Worm (Caenorhabditis elegans) whole organism, L1 larva: ENCODE data around the gene F21D12.2.

ENCODE experiments used
- C04F5.9 ChIP-seq: sonication (generic microtip); optimal IDR thresholded peaks from 2 replicates; lab custom pipeline; 2016; ENCODE audit warnings: missing genetic modification characterization, missing compliant biosample characterization
- C16A3.4 ChIP-seq: fragments of 150-350 bp; optimal IDR thresholded peaks from 2 replicates; lab custom pipeline; 2014; ENCODE audit warnings: missing biosample characterization, missing genetic modification characterization
- C34B4.2 ChIP-seq: sonication (generic microtip); optimal IDR thresholded peaks from 2 replicates; lab custom pipeline; 2017; ENCODE audit warnings: mild to moderate bottlenecking, missing genetic modification characterization, missing compliant biosample characterization
- F16B12.6 ChIP-seq: fragments of 150-350 bp; optimal IDR thresholded peaks from 2 replicates; lab custom pipeline; 2014; ENCODE audit warnings: missing biosample characterization, missing genetic modification characterization
- aha-1 ChIP-seq: fragments of 150-350 bp; optimal IDR thresholded peaks from 2 replicates; lab custom pipeline; 2014; ENCODE audit warnings: missing biosample characterization, missing genetic modification characterization
- aly-2 ChIP-seq: fragments of 150-350 bp; optimal IDR thresholded peaks from 2 replicates; lab custom pipeline; 2014; ENCODE audit warnings: missing biosample characterization, missing genetic modification characterization
- blmp-1 ChIP-seq: fragments of 150-350 bp; optimal IDR thresholded peaks from 2 replicates; lab custom pipeline; 2014; ENCODE audit warnings: missing biosample characterization, missing genetic modification characterization
- ceh-8 ChIP-seq: fragments of 200-800 bp; sonication (Bioruptor generic); optimal IDR thresholded peaks from 2 replicates; lab custom pipeline; 2018; ENCODE audit warnings: mild to moderate bottlenecking, missing genetic modification characterization, moderate library complexity, missing compliant biosample characterization
- ceh-82 ChIP-seq, 3 experiments: fragments of 150-350 bp in 1 of 3; sonication (generic microtip) in 2 of 3; optimal IDR thresholded peaks; 2 replicates each; lab custom pipeline; 2014 to 2017; ENCODE audit warnings: missing biosample characterization in 3 of 3, missing genetic modification characterization in 3 of 3
- ceh-88 ChIP-seq: fragments of 200-800 bp; sonication (Bioruptor generic); IDR thresholded peaks from 2 replicates; pipeline ENCODE4 v1.3.6; 2022; ENCODE audit warnings: missing genetic modification characterization, missing compliant biosample characterization
- ceh-90 ChIP-seq: sonication (generic microtip); optimal IDR thresholded peaks from 2 replicates; lab custom pipeline; 2016; ENCODE audit warnings: missing genetic modification characterization, missing compliant biosample characterization
- ces-1 ChIP-seq: fragments of 150-350 bp; optimal IDR thresholded peaks from 2 replicates; lab custom pipeline; 2014; ENCODE audit warnings: missing biosample characterization, missing genetic modification reagents, missing genetic modification characterization
- dpl-1 ChIP-seq, 3 experiments: fragments of 150-350 bp in 2 of 3; sonication (generic microtip) in 1 of 3; optimal IDR thresholded peaks; 2 replicates each; lab custom pipeline; 2014 to 2017; ENCODE audit warnings: missing biosample characterization in 3 of 3, missing genetic modification characterization in 3 of 3, missing genetic modification reagents in 3 of 3
- dsc-1 ChIP-seq: sonication (generic microtip); optimal IDR thresholded peaks from 2 replicates; lab custom pipeline; 2016; ENCODE audit warnings: mild to moderate bottlenecking, missing genetic modification characterization, missing compliant biosample characterization
- efl-1 ChIP-seq, 4 experiments: fragments of 150-350 bp; optimal IDR thresholded peaks in 3 of 4; peaks in 1 of 4; 1 replicate in 1 of 4; 2 replicates in 3 of 4; lab custom pipeline; 2014; ENCODE audit warnings: missing biosample characterization in 2 of 4, missing genetic modification characterization in 2 of 4, missing genetic modification reagents in 2 of 4
- efl-3 ChIP-seq: fragments of 200-800 bp; sonication (Bioruptor generic); optimal IDR thresholded peaks from 2 replicates; lab custom pipeline; 2018; ENCODE audit warnings: mild to moderate bottlenecking, missing genetic modification characterization, missing compliant biosample characterization
- egl-27 ChIP-seq, 2 experiments: fragments of 150-350 bp in 1 of 2; sonication (generic microtip); optimal IDR thresholded peaks; 3 replicates each; lab custom pipeline; 2017 to 2018; ENCODE audit warnings: missing biosample characterization in 2 of 2, missing genetic modification characterization in 2 of 2, missing genetic modification reagents in 2 of 2
- elt-2 ChIP-seq: sonication (generic microtip); optimal IDR thresholded peaks from 2 replicates; lab custom pipeline; 2016; ENCODE audit warnings: missing genetic modification characterization, mild to moderate bottlenecking, inconsistent platforms, missing compliant biosample characterization, missing genetic modification reagents
- hlh-17 ChIP-seq: fragments of 200-800 bp; sonication (Bioruptor generic); optimal IDR thresholded peaks from 2 replicates; lab custom pipeline; 2018; ENCODE audit warnings: missing genetic modification characterization, mild to moderate bottlenecking, missing compliant biosample characterization, moderate library complexity, borderline replicate concordance
- hlh-4 ChIP-seq: sonication (generic microtip); optimal IDR thresholded peaks from 2 replicates; lab custom pipeline; 2016; ENCODE audit warnings: mild to moderate bottlenecking, missing genetic modification characterization, missing compliant biosample characterization
- hpl-2 ChIP-seq: fragments of 150-350 bp; optimal IDR thresholded peaks from 2 replicates; lab custom pipeline; 2014; ENCODE audit warnings: missing biosample characterization, missing genetic modification reagents, missing genetic modification characterization
- isw-1 ChIP-seq: fragments of 200-800 bp; sonication (Bioruptor generic); IDR thresholded peaks from 2 replicates; pipeline ENCODE4 v1.3.6; 2022; ENCODE audit warnings: missing genetic modification characterization, missing compliant biosample characterization
- lin-13 ChIP-seq: fragments of 150-350 bp; optimal IDR thresholded peaks from 2 replicates; lab custom pipeline; 2014; ENCODE audit warnings: missing biosample characterization, missing genetic modification reagents, missing genetic modification characterization
- lin-14 ChIP-seq: fragments of 200-800 bp; sonication (Bioruptor generic); optimal IDR thresholded peaks from 2 replicates; lab custom pipeline; 2018; ENCODE audit warnings: mild to moderate bottlenecking, missing genetic modification characterization, moderate library complexity, missing compliant biosample characterization
- lin-35 ChIP-seq, 2 experiments: fragments of 150-350 bp; optimal IDR thresholded peaks; 2 replicates each; lab custom pipeline; 2014; ENCODE audit warnings: missing biosample characterization in 2 of 2, missing genetic modification characterization in 2 of 2, missing genetic modification reagents in 2 of 2
- lsy-2 ChIP-seq, 2 experiments: fragments of 150-350 bp; optimal IDR thresholded peaks; 2 replicates each; lab custom pipeline; 2014; ENCODE audit warnings: missing biosample characterization in 2 of 2, missing genetic modification characterization in 2 of 2
- mab-9 ChIP-seq: fragments of 200-800 bp; sonication (Bioruptor generic); IDR thresholded peaks from 2 replicates; pipeline ENCODE4 v1.3.6; 2022; ENCODE audit warnings: missing genetic modification reagents, missing genetic modification characterization, missing compliant biosample characterization
- mef-2 ChIP-seq: fragments of 150-350 bp; optimal IDR thresholded peaks from 2 replicates; lab custom pipeline; 2014; ENCODE audit warnings: missing biosample characterization, missing genetic modification characterization
- mep-1 ChIP-seq: fragments of 150-350 bp; optimal IDR thresholded peaks from 2 replicates; lab custom pipeline; 2014; ENCODE audit warnings: missing biosample characterization, missing genetic modification characterization
- nhr-11 ChIP-seq: fragments of 150-350 bp; optimal IDR thresholded peaks from 2 replicates; lab custom pipeline; 2014; ENCODE audit warnings: missing biosample characterization, missing genetic modification characterization
- nhr-12 ChIP-seq: sonication (generic microtip); optimal IDR thresholded peaks from 2 replicates; lab custom pipeline; 2017; ENCODE audit warnings: missing biosample characterization, missing genetic modification characterization
- nhr-19 ChIP-seq: fragments of 200-800 bp; sonication (Bioruptor generic); conservative IDR thresholded peaks from 2 replicates; pipeline ENCODE4 v1.3.6; 2022; ENCODE audit warnings: missing genetic modification characterization, missing compliant biosample characterization
- nhr-20 ChIP-seq: sonication (generic microtip); optimal IDR thresholded peaks from 2 replicates; lab custom pipeline; 2016; ENCODE audit warnings: mild to moderate bottlenecking, missing genetic modification characterization, missing compliant biosample characterization
- nhr-47 ChIP-seq: sonication (generic microtip); optimal IDR thresholded peaks from 2 replicates; lab custom pipeline; 2016; ENCODE audit warnings: mild to moderate bottlenecking, missing genetic modification characterization, moderate library complexity, missing compliant biosample characterization
- nhr-71 ChIP-seq: sonication (generic microtip); optimal IDR thresholded peaks from 2 replicates; lab custom pipeline; 2016; ENCODE audit warnings: mild to moderate bottlenecking, missing genetic modification characterization, moderate library complexity, missing compliant biosample characterization
- nhr-77 ChIP-seq: fragments of 150-350 bp; optimal IDR thresholded peaks from 2 replicates; lab custom pipeline; 2014; ENCODE audit warnings: missing biosample characterization, missing genetic modification characterization
- nhr-85 ChIP-seq: sonication (generic microtip); peaks from one replicate; lab custom pipeline; 2016; ENCODE audit warnings: missing genetic modification characterization, inconsistent platforms, missing compliant biosample characterization
- pag-3 ChIP-seq: sonication (generic microtip); optimal IDR thresholded peaks from 2 replicates; lab custom pipeline; 2017; ENCODE audit warnings: missing genetic modification characterization, mild to moderate bottlenecking, missing compliant biosample characterization, antibody characterized with exemption, borderline replicate concordance; ENCODE audit not compliant: insufficient read depth
- pqm-1 ChIP-seq: sonication (generic microtip); optimal IDR thresholded peaks from 3 replicates; lab custom pipeline; 2017; ENCODE audit warnings: missing biosample characterization, missing genetic modification characterization
- rnt-1 ChIP-seq: sonication (generic microtip); optimal IDR thresholded peaks from 2 replicates; lab custom pipeline; 2016; ENCODE audit warnings: mild to moderate bottlenecking, missing genetic modification characterization, moderate library complexity, missing compliant biosample characterization
- skn-1 ChIP-seq: fragments of 150-350 bp; optimal IDR thresholded peaks from 2 replicates; lab custom pipeline; 2014; ENCODE audit warnings: missing biosample characterization, missing genetic modification characterization
- snpc-4 ChIP-seq: fragments of 150-350 bp; optimal IDR thresholded peaks from 2 replicates; lab custom pipeline; 2014; ENCODE audit warnings: missing biosample characterization, missing genetic modification characterization
- snu-23 ChIP-seq: sonication (generic microtip); optimal IDR thresholded peaks from 2 replicates; lab custom pipeline; 2016; ENCODE audit warnings: missing genetic modification characterization, missing compliant biosample characterization
- swsn-7 ChIP-seq: sonication (generic microtip); optimal IDR thresholded peaks from 2 replicates; lab custom pipeline; 2016; ENCODE audit warnings: missing genetic modification characterization, missing compliant biosample characterization
- tlp-1 ChIP-seq: fragments of 150-350 bp; optimal IDR thresholded peaks from 2 replicates; lab custom pipeline; 2014; ENCODE audit warnings: missing biosample characterization, missing genetic modification characterization
- unc-130 ChIP-seq: fragments of 150-350 bp; optimal IDR thresholded peaks from 2 replicates; lab custom pipeline; 2017; ENCODE audit warnings: missing biosample characterization, missing genetic modification characterization, inconsistent platforms
- unc-62 ChIP-seq: fragments of 150-350 bp; optimal IDR thresholded peaks from 2 replicates; lab custom pipeline; 2014; ENCODE audit warnings: missing biosample characterization, missing genetic modification reagents, missing genetic modification characterization
- vab-15 ChIP-seq: sonication (generic microtip); optimal IDR thresholded peaks from 2 replicates; lab custom pipeline; 2017; ENCODE audit warnings: missing genotype, mild to moderate bottlenecking, missing genetic modification characterization, missing compliant biosample characterization
- zag-1 ChIP-seq: fragments of 150-350 bp; optimal IDR thresholded peaks from 2 replicates; lab custom pipeline; 2014; ENCODE audit warnings: missing biosample characterization, missing genetic modification characterization
- zip-4 ChIP-seq: fragments of 200-800 bp; sonication (Bioruptor generic); optimal IDR thresholded peaks from 2 replicates; lab custom pipeline; 2018; ENCODE audit warnings: mild to moderate bottlenecking, missing genetic modification characterization, moderate library complexity, missing compliant biosample characterization
- ztf-11 ChIP-seq, 2 experiments: sonication (generic microtip); optimal IDR thresholded peaks; 2 replicates each; lab custom pipeline; 2016 to 2017; ENCODE audit warnings: missing genetic modification characterization in 2 of 2, missing biosample characterization in 1 of 2, missing compliant biosample characterization in 1 of 2

The F21D12.2 gene

ce11 chrII:7277257-7277656 is 40.3 kb upstream of the F21D12.2 start:
- TF ChIP-seq nhr-85 (no peak), unc-130 (tag; lab: Kevin White, UChicago) (no peak), C04F5.9 (tag; lab: Kevin White, UChicago) (no peak), nhr-71 (tag; lab: Kevin White, UChicago) (peak; percentile 24), efl-3 (GFP tag; lab: Kevin White, UChicago) (no peak), pqm-1 (tag; lab: Kevin White, UChicago) (no peak), rnt-1 (no peak), lin-13 (GFP tag; lab: Kevin White, UChicago) (no peak), nhr-19 (GFP tag; lab: Robert Waterston, UW) (no peak), swsn-7 (tag; lab: Kevin White, UChicago) (no peak), ztf-11 (tag; optimal IDR thresholded peaks at IDR 0.05; lab: Kevin White, UChicago) (no peak), elt-2 (peak; percentile 88), ces-1 (no peak), aly-2 (tag; lab: Kevin White, UChicago) (no peak), isw-1 (no peak), nhr-77 (tag; lab: Kevin White, UChicago) (no peak), mep-1 (tag; lab: Kevin White, UChicago) (no peak), nhr-12 (tag; lab: Kevin White, UChicago) (no peak), vab-15 (tag; lab: Kevin White, UChicago) (no peak), nhr-20 (tag; lab: Kevin White, UChicago) (peak; percentile 20)

- no peak for TF ChIP-seq tlp-1
- TF ChIP-seq mab-9 = no peak
- no peak for TF ChIP-seq nhr-85
- TF ChIP-seq efl-3 (GFP tag; lab: Kevin White, UChicago) = no peak
- TF ChIP-seq hlh-4 = no peak
- no peak for TF ChIP-seq dsc-1 (tag; lab: Kevin White, UChicago)
- no peak for TF ChIP-seq hlh-17
- no peak for TF ChIP-seq nhr-11 (tag; lab: Kevin White, UChicago)
- no peak for TF ChIP-seq egl-27 (tag; optimal IDR thresholded peaks at IDR 0.05; lab: Kevin White, UChicago)
- no peak for TF ChIP-seq C34B4.2
- TF ChIP-seq ceh-8 (GFP tag; lab: Kevin White, UChicago) = no peak
- no peak for TF ChIP-seq dpl-1 (GFP tag; optimal IDR thresholded peaks at IDR 0.05; lab: Kevin White, UChicago)
- TF ChIP-seq C16A3.4 (tag; lab: Kevin White, UChicago) = no peak
- no peak for TF ChIP-seq F16B12.6
- TF ChIP-seq vab-15 (tag; lab: Kevin White, UChicago) = no peak
- TF ChIP-seq zip-4 (GFP tag; lab: Kevin White, UChicago) = no peak
- no peak for TF ChIP-seq pag-3
- peak; percentile 16 for TF ChIP-seq snu-23 (GFP tag; lab: Kevin White, UChicago)
- TF ChIP-seq lin-35 (GFP tag; optimal IDR thresholded peaks at IDR 0.05; lab: Kevin White, UChicago) = no peak
- no peak for TF ChIP-seq elt-2
- no peak for TF ChIP-seq swsn-7 (tag; lab: Kevin White, UChicago)
- TF ChIP-seq snpc-4 (tag; lab: Kevin White, UChicago) = no peak
- TF ChIP-seq hpl-2 (GFP tag; lab: Kevin White, UChicago) = no peak
- peak; percentile 53 for TF ChIP-seq lin-14 (GFP tag; lab: Kevin White, UChicago)
- TF ChIP-seq nhr-47 (tag; lab: Kevin White, UChicago) = no peak
- TF ChIP-seq mef-2 = no peak
- TF ChIP-seq ceh-82 (tag; optimal IDR thresholded peaks at IDR 0.05; lab: Kevin White, UChicago) = no peak
- no peak for TF ChIP-seq aha-1 (tag; lab: Kevin White, UChicago)
- TF ChIP-seq blmp-1 = peak; percentile 86
- no peak for TF ChIP-seq rnt-1
- no peak for TF ChIP-seq ceh-90 (tag; lab: Kevin White, UChicago)
- TF ChIP-seq nhr-19 (GFP tag; lab: Robert Waterston, UW) = 0 out of 2 replicates have a peak, but pooled peaks have one; percentile 5
- no peak for TF ChIP-seq zag-1 (tag; lab: Kevin White, UChicago)
- no peak for TF ChIP-seq isw-1
- no peak for TF ChIP-seq skn-1 (tag; lab: Kevin White, UChicago)
- TF ChIP-seq efl-1 (optimal IDR thresholded peaks at IDR 0.05; lab: Kevin White, UChicago) = no peak
- TF ChIP-seq efl-1 (GFP tag; optimal IDR thresholded peaks at IDR 0.05 in 1 of 2; lab: Kevin White, UChicago) = no peak
- peak in 1 of 2 experiments; percentile 13 for TF ChIP-seq lsy-2 (tag; optimal IDR thresholded peaks at IDR 0.05; lab: Kevin White, UChicago)
- no peak for TF ChIP-seq unc-62
- TF ChIP-seq ceh-88 (GFP tag; lab: Robert Waterston, UW) = no peak
These were observed 39.6 kb upstream of the F21D12.2 start for ce11 chrII:7277925-7278324.
